Worm (Caenorhabditis elegans): ENCODE data around the gene Y36E3A.2.

ce11 chrV:15399691-15400377 is 26.0 kb upstream of the Y36E3A.2 start, which contains the start of the genes T06E6.15 and sri-7:
- TF ChIP-seq lin-39 (tag; optimal IDR thresholded peaks at IDR 0.05), result no peak
- TF ChIP-seq R02D3.7 (tag; optimal IDR thresholded peaks at IDR 0.05), result no peak
- TF ChIP-seq nhr-129 (tag; optimal IDR thresholded peaks at IDR 0.05), result no peak
- no peak for TF ChIP-seq snpc-4 (tag; optimal IDR thresholded peaks at IDR 0.05)
- TF ChIP-seq aly-2 (tag; optimal IDR thresholded peaks at IDR 0.05), result no peak
- TF ChIP-seq unc-39 (tag; optimal IDR thresholded peaks at IDR 0.05), result no peak

Data from whole organism, L2 larva.